Fruit fly (Drosophila melanogaster): ENCODE measurements around the gene CG32365.

The CG32365 gene

dm6 chr3L:7941514-7941913 lies 72.7 kb downstream of the CG32365 start (continued):
- no peak for TF ChIP-seq CG10654 (GFP tag; optimal IDR thresholded peaks at IDR 0.05)
- TF ChIP-seq gce (GFP tag; IDR thresholded peaks at IDR 0.05), result 0 out of 3 replicates have a peak, but pooled peaks have one; percentile 34
- no peak for TF ChIP-seq gsb-n (tag; optimal IDR thresholded peaks at IDR 0.05)
- TF ChIP-seq seq (GFP tag; IDR thresholded peaks at IDR 0.05), result no peak
- TF ChIP-seq ara (GFP tag; IDR thresholded peaks at IDR 0.05), result no peak
- 0 out of 3 replicates have a peak, but pooled peaks have one; percentile 39 for TF ChIP-seq CG2199 (GFP tag; IDR thresholded peaks at IDR 0.05)
- no peak for TF ChIP-seq row (GFP tag; IDR thresholded peaks at IDR 0.05)

dm6 chr3L:7942403-7942952 lies 73.6 kb downstream of the CG32365 start:
- TF ChIP-seq sens (GFP tag) (peak; percentile 7), exex (tag; optimal IDR thresholded peaks at IDR 0.05) (peak; percentile 100), YL-1 (GFP tag; optimal IDR thresholded peaks at IDR 0.05) (no peak), CG32532 (GFP tag; IDR thresholded peaks at IDR 0.05) (no peak), CG10543 (GFP tag; optimal IDR thresholded peaks at IDR 0.05) (peak; percentile 67), salm (tag; optimal IDR thresholded peaks at IDR 0.05) (peak; percentile 6), onecut (GFP tag; IDR thresholded peaks at IDR 0.05) (no peak), CG6791 (GFP tag; IDR thresholded peaks at IDR 0.05; ENCODE audit: partially characterized antibody) (no peak), CG7372 (GFP tag; IDR thresholded peaks at IDR 0.05) (no peak), jigr1 (GFP tag; IDR thresholded peaks at IDR 0.05) (no peak), CG4404 (GFP tag; IDR thresholded peaks at IDR 0.05) (no peak), Pdp1 (GFP tag; optimal IDR thresholded peaks at IDR 0.05) (peak in 1 of 2 experiments; percentile 40), mirr (GFP tag; optimal IDR thresholded peaks at IDR 0.05) (peak; percentile 85), CG18599 (GFP tag; optimal IDR thresholded peaks at IDR 0.05) (peak; percentile 41), BtbVII (GFP tag; optimal IDR thresholded peaks at IDR 0.05) (no peak), lab (GFP tag; optimal IDR thresholded peaks at IDR 0.05) (peak; percentile 47), NK7.1 (GFP tag; optimal IDR thresholded peaks at IDR 0.05) (no peak), amos (GFP tag; IDR thresholded peaks at IDR 0.05; ENCODE audit: partially characterized antibody) (no peak), p53 (GFP tag; optimal IDR thresholded peaks at IDR 0.05) (no peak), grn (GFP tag; optimal IDR thresholded peaks at IDR 0.05) (peak; percentile 93), CG32772 (GFP tag; IDR thresholded peaks at IDR 0.05) (no peak), GATAe (GFP tag; conservative IDR thresholded peaks at IDR 0.05) (peak; percentile 73), eve (GFP tag; optimal IDR thresholded peaks at IDR 0.05) (no peak), CG34376 (GFP tag; optimal IDR thresholded peaks at IDR 0.05) (peak; percentile 78), al (GFP tag; IDR thresholded peaks at IDR 0.05) (no peak), sug (tag; optimal IDR thresholded peaks at IDR 0.05) (peak; percentile 62), CG6272 (GFP tag; IDR thresholded peaks at IDR 0.05) (no peak), gro (GFP tag; optimal IDR thresholded peaks at IDR 0.05) (peak; percentile 48), sd (tag; optimal IDR thresholded peaks at IDR 0.05) (peak; percentile 64), gsb (GFP tag; IDR thresholded peaks at IDR 0.05) (no peak), NC2β (GFP tag; optimal IDR thresholded peaks at IDR 0.05) (no peak), CG4854 (GFP tag; optimal IDR thresholded peaks at IDR 0.05) (no peak), CG8765 (GFP tag; IDR thresholded peaks at IDR 0.05) (no peak), chinmo (GFP tag; IDR thresholded peaks at IDR 0.05; ENCODE audit: partially characterized antibody) (0 out of 4 replicates have a peak, but pooled peaks have one; percentile 20), Eip74EF (GFP tag; optimal IDR thresholded peaks at IDR 0.05) (no peak), bowl (GFP tag; IDR thresholded peaks at IDR 0.05) (no peak), zfh2 (GFP tag; optimal IDR thresholded peaks at IDR 0.05) (no peak), Awh (GFP tag; IDR thresholded peaks at IDR 0.05) (no peak), vnd (GFP tag; IDR thresholded peaks at IDR 0.05; ENCODE audit: partially characterized antibody) (no peak), gem (tag; optimal IDR thresholded peaks at IDR 0.05) (no peak), CG2678 (tag; optimal IDR thresholded peaks at IDR 0.05) (peak; percentile 21), Dip2 (GFP tag; IDR thresholded peaks at IDR 0.05) (no peak), gt (GFP tag; IDR thresholded peaks at IDR 0.05) (no peak)

Data from whole organism, embryonic.